Fruit fly (Drosophila melanogaster): ENCODE measurements around the gene CG10510.

DNA sequence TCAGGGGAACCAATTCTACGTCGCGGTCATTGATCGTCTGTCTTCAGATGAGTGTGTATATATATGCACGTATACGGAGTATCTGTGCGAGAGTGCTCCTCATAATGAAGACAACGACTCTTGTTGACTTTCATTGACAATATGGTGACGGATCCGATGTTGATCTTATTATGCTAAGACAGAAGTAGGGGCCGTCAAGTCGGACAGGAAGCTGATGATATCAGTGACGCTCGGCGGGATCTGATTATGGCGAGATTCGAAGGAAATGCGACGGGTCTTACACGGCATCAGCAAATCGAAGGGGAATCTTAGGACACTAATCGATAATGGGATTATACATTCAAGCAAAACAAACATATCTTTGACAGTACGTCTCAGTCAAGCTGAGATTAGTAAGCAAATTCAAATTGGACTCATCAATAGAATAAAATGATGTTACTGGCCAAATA lies 44.7 kb upstream of the CG10510 start:
- TF ChIP-seq Dll (optimal IDR thresholded peaks at IDR 0.05) (no peak), usp (GFP tag; optimal IDR thresholded peaks at IDR 0.05) (no peak), CG8478 (optimal IDR thresholded peaks at IDR 0.05) (no peak), pan (optimal IDR thresholded peaks at IDR 0.05) (no peak), psq (optimal IDR thresholded peaks at IDR 0.05) (no peak)

All from whole organism.